Fruit fly (Drosophila melanogaster) whole organism, embryonic: Measurements from ENCODE around the gene CG10116.

Experiments used
- Asciz ChIP-seq: fragments of 200-800 bp; sonication (Bioruptor generic); optimal IDR thresholded peaks from 2 replicates; lab custom pipeline; 2017; ENCODE audit warnings: missing biosample characterization, mild to moderate bottlenecking, missing genetic modification characterization, missing genetic modification reagents
- Bteb2 ChIP-seq: fragments of 200-800 bp; sonication (Bioruptor generic); optimal IDR thresholded peaks from 2 replicates; lab custom pipeline; 2016; ENCODE audit warnings: missing biosample characterization, missing genetic modification characterization
- CG1024 ChIP-seq: fragments of 200-800 bp; sonication (Bioruptor generic); IDR thresholded peaks from 2 replicates; pipeline ENCODE4 v1.3.6; 2022; ENCODE audit warnings: missing biosample characterization, missing genetic modification characterization
- CG12104 ChIP-seq: fragments of 200-800 bp; sonication (Bioruptor generic); optimal IDR thresholded peaks from 3 replicates; lab custom pipeline; 2016; ENCODE audit warnings: missing biosample characterization, missing genetic modification characterization
- CG14014 ChIP-seq: fragments of 200-800 bp; sonication (Bioruptor generic); IDR thresholded peaks from 2 replicates; pipeline ENCODE4 v1.3.6; 2022; ENCODE audit warnings: missing biosample characterization, missing genetic modification characterization
- CG15011 ChIP-seq: fragments of 200-800 bp; sonication (Bioruptor generic); optimal IDR thresholded peaks from 3 replicates; lab custom pipeline; 2018; ENCODE audit warnings: missing biosample characterization, mild to moderate bottlenecking, missing genetic modification characterization
- CG1529 ChIP-seq: fragments of 200-800 bp; sonication (Bioruptor generic); optimal IDR thresholded peaks from 3 replicates; lab custom pipeline; 2018; ENCODE audit warnings: missing biosample characterization, missing genetic modification characterization
- CG17612 ChIP-seq: fragments of 200-800 bp; sonication (Bioruptor generic); IDR thresholded peaks from 2 replicates; pipeline ENCODE4 v1.3.6; 2022; ENCODE audit warnings: missing biosample characterization, missing genetic modification characterization
- CG18599 ChIP-seq: fragments of 200-800 bp; sonication (Bioruptor generic); optimal IDR thresholded peaks from 3 replicates; lab custom pipeline; 2017; ENCODE audit warnings: missing biosample characterization, missing genetic modification characterization, mild to moderate bottlenecking, moderate library complexity, missing genetic modification reagents
- CG2120 ChIP-seq: fragments of 200-800 bp; sonication (Bioruptor generic); optimal IDR thresholded peaks from 3 replicates; lab custom pipeline; 2016; ENCODE audit warnings: missing biosample characterization, missing genetic modification characterization
- CG33557 ChIP-seq: fragments of 200-800 bp; sonication (Bioruptor generic); optimal IDR thresholded peaks from 2 replicates; lab custom pipeline; 2019; ENCODE audit warnings: missing biosample characterization, mild to moderate bottlenecking, missing genetic modification characterization, moderate library complexity
- CG3407 ChIP-seq: fragments of 200-800 bp; sonication (Bioruptor generic); optimal IDR thresholded peaks from 2 replicates; lab custom pipeline; 2018; ENCODE audit warnings: missing biosample characterization, mild to moderate bottlenecking, missing genetic modification characterization
- CG4282 ChIP-seq: fragments of 200-800 bp; sonication (Bioruptor generic); optimal IDR thresholded peaks from 2 replicates; lab custom pipeline; 2016; ENCODE audit warnings: missing biosample characterization, missing genetic modification characterization
- CG6654 ChIP-seq: fragments of 200-800 bp; sonication (Bioruptor generic); optimal IDR thresholded peaks from 2 replicates; lab custom pipeline; 2017; ENCODE audit warnings: missing biosample characterization, mild to moderate bottlenecking, missing genetic modification characterization
- CG8359 ChIP-seq: fragments of 200-800 bp; sonication (Bioruptor generic); optimal IDR thresholded peaks from 2 replicates; lab custom pipeline; 2017; ENCODE audit warnings: missing biosample characterization, mild to moderate bottlenecking, missing genetic modification characterization, borderline replicate concordance
- CG8765 ChIP-seq: fragments of 200-800 bp; sonication (Bioruptor generic); IDR thresholded peaks from 2 replicates; pipeline ENCODE4 v1.3.6; 2022; ENCODE audit warnings: missing biosample characterization, missing genetic modification characterization
- CG8924 ChIP-seq: fragments of 200-800 bp; optimal IDR thresholded peaks from 3 replicates; lab custom pipeline; 2019; ENCODE audit warnings: missing biosample characterization, mild to moderate bottlenecking, missing genetic modification characterization, moderate library complexity
- CG9817 ChIP-seq: fragments of 200-800 bp; sonication (Bioruptor generic); optimal IDR thresholded peaks from 2 replicates; lab custom pipeline; 2018; ENCODE audit warnings: missing biosample characterization, mild to moderate bottlenecking, missing genetic modification characterization, moderate library complexity
- Camta ChIP-seq: fragments of 200-800 bp; sonication (Bioruptor generic); optimal IDR thresholded peaks from 2 replicates; lab custom pipeline; 2016; ENCODE audit warnings: missing biosample characterization, missing genetic modification characterization
- CrebB ChIP-seq: fragments of 200-800 bp; sonication (Bioruptor generic); optimal IDR thresholded peaks from 3 replicates; lab custom pipeline; 2018; ENCODE audit warnings: missing biosample characterization, mild to moderate bottlenecking, missing genetic modification characterization
- Dad ChIP-seq: fragments of 200-800 bp; sonication (Bioruptor generic); optimal IDR thresholded peaks from 3 replicates; lab custom pipeline; 2016; ENCODE audit warnings: missing biosample characterization, missing genetic modification characterization
- Dip2 ChIP-seq: fragments of 200-800 bp; sonication (Bioruptor generic); IDR thresholded peaks from 2 replicates; pipeline ENCODE4 v1.3.6; 2022; ENCODE audit warnings: missing biosample characterization, missing genetic modification characterization
- GATAe ChIP-seq: fragments of 200-800 bp; sonication (Bioruptor generic); conservative IDR thresholded peaks from 2 replicates; pipeline ENCODE4 v1.3.6; 2022; ENCODE audit warnings: missing biosample characterization, missing genetic modification characterization
- Hand ChIP-seq: fragments of 200-800 bp; sonication (Bioruptor generic); optimal IDR thresholded peaks from 2 replicates; lab custom pipeline; 2017; ENCODE audit warnings: mild to moderate bottlenecking, missing biosample characterization, missing genetic modification reagents, missing genetic modification characterization
- Rfx ChIP-seq: fragments of 200-800 bp; sonication (Bioruptor generic); IDR thresholded peaks from 2 replicates; pipeline ENCODE4 v1.3.6; 2022; ENCODE audit warnings: missing biosample characterization, missing genetic modification characterization
- Sox102F ChIP-seq: fragments of 200-800 bp; sonication (Bioruptor generic); optimal IDR thresholded peaks from 2 replicates; lab custom pipeline; 2018; ENCODE audit warnings: missing biosample characterization, mild to moderate bottlenecking, missing genetic modification characterization, moderate library complexity
- Spps ChIP-seq: fragments of 200-800 bp; sonication (Bioruptor generic); optimal IDR thresholded peaks from 2 replicates; lab custom pipeline; 2018; ENCODE audit warnings: missing biosample characterization, mild to moderate bottlenecking, missing genetic modification characterization
- Sry-β ChIP-seq: fragments of 200-800 bp; sonication (Bioruptor generic); optimal IDR thresholded peaks from 2 replicates; lab custom pipeline; 2018; ENCODE audit warnings: missing biosample characterization, mild to moderate bottlenecking, missing genetic modification characterization, moderate library complexity
- ato ChIP-seq: fragments of 200-800 bp; sonication (Bioruptor generic); IDR thresholded peaks from 2 replicates; pipeline ENCODE4 v1.3.6; 2022; ENCODE audit warnings: missing biosample characterization, missing genetic modification characterization; ENCODE audit not compliant: partially characterized antibody
- cato ChIP-seq: fragments of 200-800 bp; sonication (Bioruptor generic); optimal IDR thresholded peaks from 2 replicates; lab custom pipeline; 2016; ENCODE audit warnings: missing biosample characterization, missing genetic modification characterization, borderline replicate concordance
- cg ChIP-seq: fragments of 200-800 bp; sonication (Bioruptor generic); optimal IDR thresholded peaks from 3 replicates; lab custom pipeline; 2019; ENCODE audit warnings: missing biosample characterization, mild to moderate bottlenecking, missing genetic modification characterization, moderate library complexity
- crp ChIP-seq, 2 experiments: fragments of 200-800 bp; sonication (Bioruptor generic); optimal IDR thresholded peaks; 2 replicates in 1 of 2; 3 replicates in 1 of 2; lab custom pipeline; 2017; ENCODE audit warnings: missing biosample characterization in 2 of 2, missing genetic modification characterization in 2 of 2, mild to moderate bottlenecking in 1 of 2, moderate library complexity in 1 of 2
- danr ChIP-seq: fragments of 200-800 bp; sonication (Bioruptor generic); IDR thresholded peaks from 2 replicates; pipeline ENCODE4 v1.3.6; 2022; ENCODE audit warnings: missing biosample characterization, missing genetic modification characterization
- dimm ChIP-seq: fragments of 200-800 bp; sonication (Bioruptor generic); IDR thresholded peaks from 2 replicates; pipeline ENCODE4 v1.3.6; 2022; ENCODE audit warnings: missing biosample characterization, missing genetic modification characterization
- disco-r ChIP-seq: fragments of 200-800 bp; sonication (Bioruptor generic); optimal IDR thresholded peaks from 2 replicates; lab custom pipeline; 2016; ENCODE audit warnings: missing biosample characterization, missing genetic modification characterization
- dpn ChIP-seq, 2 experiments: fragments of 200-800 bp; sonication (Bioruptor generic); optimal IDR thresholded peaks; 3 replicates each; lab custom pipeline; 2016; ENCODE audit warnings: missing biosample characterization in 2 of 2, missing genetic modification characterization in 2 of 2
- esg ChIP-seq: fragments of 200-800 bp; sonication (Bioruptor generic); conservative IDR thresholded peaks from 2 replicates; pipeline ENCODE4 v1.3.6; 2022; ENCODE audit warnings: missing biosample characterization, missing genetic modification characterization
- ftz-f1 ChIP-seq: fragments of 200-800 bp; sonication (Bioruptor generic); optimal IDR thresholded peaks from 2 replicates; lab custom pipeline; 2016; ENCODE audit warnings: missing biosample characterization, missing genetic modification characterization
- hth ChIP-seq: fragments of >200 bp; optimal IDR thresholded peaks from 2 replicates; lab custom pipeline; 2017; ENCODE audit warnings: inconsistent platforms
- ken ChIP-seq: fragments of 200-800 bp; sonication (Bioruptor generic); IDR thresholded peaks from 3 replicates; pipeline ENCODE4 v1.3.6; 2022; ENCODE audit warnings: missing biosample characterization, missing genetic modification characterization
- maf-S ChIP-seq: fragments of 200-800 bp; sonication (Bioruptor generic); optimal IDR thresholded peaks from 2 replicates; lab custom pipeline; 2016; ENCODE audit warnings: missing biosample characterization, missing genetic modification characterization
- nom ChIP-seq: fragments of 200-800 bp; sonication (Bioruptor generic); optimal IDR thresholded peaks from 2 replicates; lab custom pipeline; 2017; ENCODE audit warnings: missing biosample characterization, missing genetic modification characterization, mild to moderate bottlenecking, moderate library complexity, missing genetic modification reagents
- pros ChIP-seq: fragments of 200-800 bp; sonication (Bioruptor generic); optimal IDR thresholded peaks from 3 replicates; lab custom pipeline; 2019; ENCODE audit warnings: missing biosample characterization, mild to moderate bottlenecking, missing genetic modification characterization, moderate library complexity
- shn ChIP-seq: fragments of 200-800 bp; sonication (Bioruptor generic); optimal IDR thresholded peaks from 3 replicates; lab custom pipeline; 2016; ENCODE audit warnings: missing biosample characterization, missing genetic modification characterization
- sim ChIP-seq: fragments of 200-800 bp; sonication (Bioruptor generic); IDR thresholded peaks from 2 replicates; pipeline ENCODE4 v1.3.6; 2022; ENCODE audit warnings: missing biosample characterization, missing genetic modification characterization
- stwl ChIP-seq: fragments of 200-800 bp; sonication (Bioruptor generic); optimal IDR thresholded peaks from 3 replicates; lab custom pipeline; 2018; ENCODE audit warnings: missing biosample characterization, mild to moderate bottlenecking, missing genetic modification characterization, moderate library complexity
- tll ChIP-seq, 2 experiments: fragments of 200-800 bp in 1 of 2; fragments of >200 bp in 1 of 2; sonication (Bioruptor generic) in 1 of 2; optimal IDR thresholded peaks; 2 replicates each; lab custom pipeline; 2017 to 2019; ENCODE audit warnings: missing biosample characterization in 2 of 2, missing genetic modification characterization in 2 of 2, mild to moderate bottlenecking in 1 of 2, moderate library complexity in 1 of 2
- vvl ChIP-seq: fragments of 200-800 bp; sonication (Bioruptor generic); IDR thresholded peaks from 2 replicates; pipeline ENCODE4 v1.3.6; 2022; ENCODE audit warnings: missing biosample characterization, missing genetic modification characterization

CG10116 gene

dm6 chr3L:13476566-13477452, 19.8 kb upstream of the CG10116 start (continued):
- TF ChIP-seq ken (GFP tag; lab: Robert Waterston, UW) (peak; percentile 75), CG6654 (GFP tag; lab: Kevin White, UChicago) (peak; percentile 83), ftz-f1 (GFP tag; lab: Kevin White, UChicago) (no peak), GATAe (peak; percentile 13; the same call in 1 of the 2 replicates), dimm (GFP tag; lab: Robert Waterston, UW) (peak; percentile 35; the same call in 1 of the 2 replicates), dpn (GFP tag; optimal IDR thresholded peaks at IDR 0.05; lab: Kevin White, UChicago) (peak; percentile 72 to 88), Dip2 (GFP tag; lab: Robert Waterston, UW) (no peak), CG12104 (GFP tag; lab: Kevin White, UChicago) (peak; percentile 86), stwl (tag; lab: Kevin White, UChicago) (no peak), disco-r (GFP tag; lab: Kevin White, UChicago) (peak; percentile 47), vvl (GFP tag; lab: Robert Waterston, UW) (peak; percentile 89), nom (GFP tag; lab: Kevin White, UChicago) (peak; percentile 45), cato (GFP tag; lab: Kevin White, UChicago) (peak; percentile 78), pros (peak; percentile 10), cg (GFP tag; lab: Kevin White, UChicago) (no peak), esg (GFP tag; lab: Robert Waterston, UW) (peak; percentile 84), CG2120 (GFP tag; lab: Kevin White, UChicago) (peak; percentile 89), CG8359 (GFP tag; lab: Kevin White, UChicago) (peak; percentile 81), CG8765 (GFP tag; lab: Robert Waterston, UW) (no peak), CrebB (tag; lab: Kevin White, UChicago) (peak; percentile 56), CG33557 (GFP tag; lab: Kevin White, UChicago) (peak; percentile 47), Asciz (GFP tag; lab: Kevin White, UChicago) (peak; percentile 94), CG18599 (GFP tag; lab: Kevin White, UChicago) (peak; percentile 89), CG3407 (GFP tag; lab: Kevin White, UChicago) (peak; percentile 76), CG1024 (peak; percentile 44; the same call in 1 of the 2 replicates), CG14014 (GFP tag; lab: Robert Waterston, UW) (peak; percentile 79), maf-S (GFP tag; lab: Kevin White, UChicago) (no peak), CG15011 (GFP tag; lab: Kevin White, UChicago) (peak; percentile 89), CG4282 (GFP tag; lab: Kevin White, UChicago) (peak; percentile 14), CG1529 (GFP tag; lab: Kevin White, UChicago) (peak; percentile 82), CG8924 (peak; percentile 94), Hand (GFP tag; lab: Kevin White, UChicago) (peak; percentile 66), Camta (GFP tag; lab: Kevin White, UChicago) (peak; percentile 60), Spps (tag; lab: Kevin White, UChicago) (peak; percentile 68), tll (GFP tag; optimal IDR thresholded peaks at IDR 0.05; lab: Kevin White, UChicago) (no peak), danr (GFP tag; lab: Robert Waterston, UW) (peak; percentile 82), sim (peak; percentile 76; the same call in 1 of the 2 replicates), Bteb2 (GFP tag; lab: Kevin White, UChicago) (peak; percentile 64), Rfx (peak; percentile 88), hth (no peak), Sox102F (peak; percentile 94), Sry-β (GFP tag; lab: Kevin White, UChicago) (peak; percentile 30), ato (no peak), CG17612 (GFP tag; lab: Robert Waterston, UW) (peak; percentile 55), shn (GFP tag; lab: Kevin White, UChicago) (no peak), Dad (GFP tag; lab: Kevin White, UChicago) (peak; percentile 68), CG9817 (peak; percentile 81), crp (GFP tag; optimal IDR thresholded peaks at IDR 0.05; lab: Kevin White, UChicago) (peak in 1 of 2 experiments; percentile 46)
